Fruit fly (Drosophila melanogaster) whole organism, wandering third instar larva: Measurements from ENCODE around the gene Dim1.

Experiments used
- Abd-B ChIP-seq: fragments of >200 bp; optimal IDR thresholded peaks from 2 replicates; lab custom pipeline; 2017; ENCODE audit warnings: missing biosample characterization, missing genetic modification characterization
- CG9705 ChIP-seq: fragments of 200-800 bp; sonication (Bioruptor generic); optimal IDR thresholded peaks from 2 replicates; lab custom pipeline; 2018; ENCODE audit warnings: missing biosample characterization, mild to moderate bottlenecking, missing genetic modification characterization
- Dfd ChIP-seq: fragments of >200 bp; optimal IDR thresholded peaks from 2 replicates; lab custom pipeline; 2017; ENCODE audit warnings: missing biosample characterization, missing genetic modification characterization
- Dif ChIP-seq: fragments of 200-275, 200-300 bp; sonication (Bioruptor generic); optimal IDR thresholded peaks from 2 replicates; lab custom pipeline; 2018; ENCODE audit warnings: missing biosample characterization, missing genetic modification characterization; ENCODE audit not compliant: partially characterized antibody
- GATAd ChIP-seq: sonication (Bioruptor generic); optimal IDR thresholded peaks from 2 replicates; lab custom pipeline; 2016; ENCODE audit warnings: missing biosample characterization, missing genetic modification characterization
- HLH106 ChIP-seq: fragments of 200-800 bp; optimal IDR thresholded peaks from 3 replicates; lab custom pipeline; 2019; ENCODE audit warnings: missing biosample characterization, mild to moderate bottlenecking, missing genetic modification characterization, moderate library complexity
- Hnf4 ChIP-seq: fragments of 200-800 bp; sonication (Bioruptor generic); optimal IDR thresholded peaks from 2 replicates; lab custom pipeline; 2016; ENCODE audit warnings: missing biosample characterization, mild to moderate bottlenecking, missing genetic modification characterization
- Hr78 ChIP-seq: fragments of >200 bp; optimal IDR thresholded peaks from 2 replicates; lab custom pipeline; 2017; ENCODE audit warnings: missing biosample characterization, missing genetic modification characterization
- Mio ChIP-seq: sonication (Bioruptor generic); optimal IDR thresholded peaks from 2 replicates; lab custom pipeline; 2016; ENCODE audit warnings: missing biosample characterization, missing genetic modification characterization
- Myc ChIP-seq: fragments of >200 bp; optimal IDR thresholded peaks from 2 replicates; lab custom pipeline; 2017
- OdsH ChIP-seq: fragments of 200-800 bp; sonication (Bioruptor generic); optimal IDR thresholded peaks from 2 replicates; lab custom pipeline; 2016; ENCODE audit warnings: missing biosample characterization, mild to moderate bottlenecking, missing genetic modification characterization
- Rel ChIP-seq, 2 experiments: fragments of 200-800 bp; sonication (Bioruptor generic) in 1 of 2; optimal IDR thresholded peaks; 2 replicates in 1 of 2; 3 replicates in 1 of 2; lab custom pipeline; 2016 to 2019; ENCODE audit warnings: mild to moderate bottlenecking in 2 of 2, missing biosample characterization in 2 of 2, missing genetic modification characterization in 2 of 2, moderate library complexity in 1 of 2
- Sp1 ChIP-seq: fragments of 200-800 bp; sonication (Bioruptor generic); optimal IDR thresholded peaks from 3 replicates; lab custom pipeline; 2019; ENCODE audit warnings: missing biosample characterization, mild to moderate bottlenecking, missing genetic modification characterization, moderate library complexity
- Vsx2 ChIP-seq: fragments of 200-300, 225-300 bp; sonication (Bioruptor generic); optimal IDR thresholded peaks from 2 replicates; lab custom pipeline; 2018; ENCODE audit warnings: missing biosample characterization, missing genetic modification characterization; ENCODE audit not compliant: partially characterized antibody
- br ChIP-seq: fragments of 200-800 bp; sonication (Bioruptor generic); optimal IDR thresholded peaks from 2 replicates; lab custom pipeline; 2016; ENCODE audit warnings: missing biosample characterization, missing genetic modification characterization
- brk ChIP-seq: fragments of 200-800 bp; sonication (Bioruptor generic); optimal IDR thresholded peaks from 2 replicates; lab custom pipeline; 2016; ENCODE audit warnings: missing biosample characterization, mild to moderate bottlenecking, missing genetic modification characterization
- dl ChIP-seq, 2 experiments: fragments of 175-275, 200-275 bp in 1 of 2; fragments of 200-275 bp in 1 of 2; sonication (Bioruptor generic); optimal IDR thresholded peaks; lab custom pipeline; 2018; ENCODE audit warnings: mild to moderate bottlenecking in 2 of 2, missing biosample characterization in 2 of 2, missing genetic modification characterization in 2 of 2, moderate library complexity in 2 of 2; ENCODE audit not compliant: partially characterized antibody in 2 of 2, insufficient read depth in 1 of 2
- dmrt93B ChIP-seq: fragments of 200-800 bp; sonication (Bioruptor generic); optimal IDR thresholded peaks from 2 replicates; lab custom pipeline; 2018; ENCODE audit warnings: missing biosample characterization, mild to moderate bottlenecking, missing genetic modification characterization
- ey ChIP-seq: fragments of 200-800 bp; sonication (Bioruptor generic); optimal IDR thresholded peaks from 2 replicates; lab custom pipeline; 2016; ENCODE audit warnings: missing biosample characterization, missing genetic modification characterization
- foxo ChIP-seq, 2 experiments: fragments of 200-800 bp; sonication (Bioruptor generic); optimal IDR thresholded peaks; 2 replicates in 1 of 2; 3 replicates in 1 of 2; lab custom pipeline; 2016 to 2017; ENCODE audit warnings: missing biosample characterization in 2 of 2, missing genetic modification characterization in 2 of 2
- fru ChIP-seq: fragments of 200-800 bp; sonication (Bioruptor generic); optimal IDR thresholded peaks from 3 replicates; lab custom pipeline; 2016; ENCODE audit warnings: missing biosample characterization, mild to moderate bottlenecking, missing genetic modification characterization
- jim ChIP-seq: fragments of 175-275, 200-325 bp; sonication (Bioruptor generic); optimal IDR thresholded peaks from 2 replicates; lab custom pipeline; 2016; ENCODE audit warnings: missing biosample characterization, mild to moderate bottlenecking, missing genetic modification characterization
- psq ChIP-seq: fragments of 200-800 bp; sonication (Bioruptor generic); optimal IDR thresholded peaks from 3 replicates; lab custom pipeline; 2017; ENCODE audit warnings: missing biosample characterization, mild to moderate bottlenecking, missing genetic modification characterization, moderate library complexity
- rgr ChIP-seq: fragments of 200-800 bp; sonication (Bioruptor generic); optimal IDR thresholded peaks from 3 replicates; lab custom pipeline; 2016; ENCODE audit warnings: missing biosample characterization, mild to moderate bottlenecking, missing genetic modification characterization
- sage ChIP-seq: fragments of 200-800 bp; sonication (Bioruptor generic); optimal IDR thresholded peaks from 2 replicates; lab custom pipeline; 2016; ENCODE audit warnings: missing biosample characterization, mild to moderate bottlenecking, missing genetic modification characterization
- sv ChIP-seq: fragments of 200-800 bp; sonication (Bioruptor generic); optimal IDR thresholded peaks from 3 replicates; lab custom pipeline; 2016; ENCODE audit warnings: missing biosample characterization, missing genetic modification characterization
- tai ChIP-seq: sonication (Bioruptor generic); optimal IDR thresholded peaks from 2 replicates; lab custom pipeline; 2016; ENCODE audit warnings: missing biosample characterization, missing genetic modification characterization
- usp ChIP-seq: fragments of >200 bp; optimal IDR thresholded peaks from 2 replicates; lab custom pipeline; 2017; ENCODE audit warnings: missing biosample characterization, missing genetic modification characterization

The Dim1 gene

dm6 chr2L:4393842-4394421 lies 9.1 kb upstream of the Dim1 start, which contains the start of gene CG3652:
Gene CG3652 (minus strand): TSS chr2L:4393876.
- TF ChIP-seq rgr (GFP tag; lab: Kevin White, UChicago) (no peak), Myc (lab: Kevin White, UChicago) (peak; percentile 71), Hnf4 (GFP tag; lab: Kevin White, UChicago) (no peak), sv (GFP tag; lab: Kevin White, UChicago) (peak; percentile 20), HLH106 (tag; lab: Kevin White, UChicago) (peak; percentile 52), CG9705 (peak; percentile 4), OdsH (GFP tag; lab: Kevin White, UChicago) (peak; percentile 30), psq (GFP tag; lab: Kevin White, UChicago) (peak; percentile 29)

- TF ChIP-seq dl (GFP tag; optimal IDR thresholded peaks at IDR 0.05; lab: Kevin White, UChicago; ENCODE audit: insufficient read depth in 1 of 2, partially characterized antibody in 2 of 2) (no peak), brk (GFP tag; lab: Kevin White, UChicago) (no peak), Sp1 (GFP tag; lab: Kevin White, UChicago) (no peak), Dif (no peak), Myc (lab: Kevin White, UChicago) (no peak), ey (GFP tag; lab: Kevin White, UChicago) (no peak), dmrt93B (GFP tag; lab: Kevin White, UChicago) (no peak), HLH106 (tag; lab: Kevin White, UChicago) (no peak)
These were observed 2.4 kb upstream of the Dim1 start, which contains the start of gene CG33003 for dm6 chr2L:4400653-4401052. Gene CG33003 (plus strand): TSS chr2L:4400953.

DNA sequence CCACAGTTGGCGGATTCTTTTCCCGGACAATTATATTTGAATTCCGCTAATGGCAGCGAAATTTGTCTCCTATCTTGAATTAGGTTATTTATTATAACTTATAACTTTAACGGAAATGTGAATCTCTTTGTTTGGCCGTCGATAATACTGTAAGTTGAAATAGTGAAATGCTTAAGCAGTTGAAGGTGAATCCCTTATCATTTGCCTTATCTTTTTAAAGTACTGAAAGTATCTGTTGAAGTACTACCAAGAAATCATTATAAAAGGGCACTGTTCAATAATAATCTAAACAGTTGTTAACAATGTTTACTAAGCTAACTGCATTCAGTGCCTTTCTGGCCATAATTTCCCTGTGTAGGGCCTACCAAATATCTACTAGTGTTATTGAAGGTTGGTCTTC lies 7.8 kb downstream of the Dim1 start, which contains the start of gene CG43055:
CG43055 (plus strand) TSS at position 301 of the 400 bp plus-strand sequence.
- TF ChIP-seq Dfd (GFP tag; lab: Kevin White, UChicago) (no peak), foxo (GFP tag; optimal IDR thresholded peaks at IDR 0.05; lab: Kevin White, UChicago) (no peak), jim (no peak), Sp1 (GFP tag; lab: Kevin White, UChicago) (no peak)

DNA sequence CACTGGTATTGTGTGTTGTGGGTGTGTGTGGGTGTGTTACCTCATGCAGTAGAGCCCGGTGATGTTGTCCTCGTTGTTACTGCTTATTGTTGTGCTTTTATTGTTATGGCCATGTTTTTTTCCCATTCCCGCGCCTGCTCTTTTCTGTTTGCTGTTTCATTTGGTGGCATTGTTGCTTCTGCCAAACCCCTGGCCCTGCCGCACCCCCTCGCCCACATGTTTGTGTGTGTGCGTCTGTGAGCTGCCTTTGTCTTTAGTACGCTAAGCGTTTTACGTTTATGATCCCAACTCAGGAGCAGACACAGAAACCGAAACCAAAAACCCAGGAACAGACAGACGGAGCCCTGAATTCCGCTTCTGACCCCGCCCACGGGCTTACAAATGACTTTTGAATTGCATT lies 11.0 kb downstream of the Dim1 start:
- TF ChIP-seq Abd-B (GFP tag; lab: Kevin White, UChicago) (no peak), Rel (GFP tag; optimal IDR thresholded peaks at IDR 0.05; lab: Kevin White, UChicago) (no peak), Rel (tag; optimal IDR thresholded peaks at IDR 0.05; lab: Kevin White, UChicago) (no peak), Vsx2 (GFP tag; lab: Kevin White, UChicago) (no peak), CG9705 (no peak)
- TF ChIP-seq, all 38 proteins: peak for 0

dm6 chr2L:4416089-4416488 lies 13.0 kb downstream of the Dim1 start:
- TF ChIP-seq tai (no peak), br (GFP tag; lab: Kevin White, UChicago) (no peak), foxo (GFP tag; optimal IDR thresholded peaks at IDR 0.05; lab: Kevin White, UChicago) (peak in 1 of 2 experiments; percentile 1), Mio (GFP tag; lab: Kevin White, UChicago) (no peak), Sp1 (GFP tag; lab: Kevin White, UChicago) (no peak), rgr (GFP tag; lab: Kevin White, UChicago) (no peak), Hr78 (GFP tag; lab: Kevin White, UChicago) (no peak), psq (GFP tag; lab: Kevin White, UChicago) (no peak), GATAd (GFP tag; lab: Kevin White, UChicago) (no peak), sage (no peak), OdsH (GFP tag; lab: Kevin White, UChicago) (no peak), Myc (lab: Kevin White, UChicago) (no peak), CG9705 (no peak), fru (GFP tag; lab: Kevin White, UChicago) (peak; percentile 1), usp (GFP tag; lab: Kevin White, UChicago) (no peak), ey (GFP tag; lab: Kevin White, UChicago) (peak; percentile 13), Dif (no peak), brk (GFP tag; lab: Kevin White, UChicago) (no peak)
- TF ChIP-seq, all 38 proteins: peak for 3
